Worm (Caenorhabditis elegans) whole organism, L4 larva: Measurements from ENCODE around the gene Y67D2.2.

ENCODE experiments used
- ZK546.5 ChIP-seq, 2 experiments: sonication (generic microtip); optimal IDR thresholded peaks; 2 replicates each; lab custom pipeline; 2017; ENCODE audit warnings: missing biosample characterization in 2 of 2, missing genetic modification characterization in 2 of 2
- ces-1 ChIP-seq: fragments of 150-350 bp; sonication (generic microtip); optimal IDR thresholded peaks from 4 replicates; lab custom pipeline; 2014; ENCODE audit warnings: missing biosample characterization, missing genetic modification reagents, missing genetic modification characterization
- hif-1 ChIP-seq, 2 experiments: sonication (generic microtip); optimal IDR thresholded peaks; 2 replicates each; lab custom pipeline; 2016 to 2017; ENCODE audit warnings: missing compliant biosample characterization in 2 of 2, missing genetic modification characterization in 2 of 2, missing genetic modification reagents in 2 of 2, missing genotype in 2 of 2, mild to moderate bottlenecking in 1 of 2
- lin-15B ChIP-seq: fragments of 150-350 bp; sonication (generic microtip); optimal IDR thresholded peaks from 3 replicates; lab custom pipeline; 2014; ENCODE audit warnings: missing biosample characterization, missing genetic modification characterization
- mxl-2 ChIP-seq: fragments of 200-800 bp; sonication (Bioruptor generic); conservative IDR thresholded peaks from 2 replicates; pipeline ENCODE4 v1.3.6; 2022; ENCODE audit warnings: missing genetic modification reagents, missing genetic modification characterization, missing compliant biosample characterization
- nhr-111 ChIP-seq: fragments of 200-800 bp; sonication (Bioruptor generic); optimal IDR thresholded peaks from 2 replicates; lab custom pipeline; 2018; ENCODE audit warnings: mild to moderate bottlenecking, missing genetic modification characterization, missing compliant biosample characterization
- nhr-48 ChIP-seq: sonication (generic microtip); optimal IDR thresholded peaks from 2 replicates; lab custom pipeline; 2016; ENCODE audit warnings: mild to moderate bottlenecking, missing genetic modification characterization, missing compliant biosample characterization
- nhr-77 ChIP-seq: fragments of 150-350 bp; optimal IDR thresholded peaks from 2 replicates; lab custom pipeline; 2014; ENCODE audit warnings: missing biosample characterization, missing genetic modification characterization
- snpc-1.2 ChIP-seq: fragments of 200-800 bp; sonication (Bioruptor generic); IDR thresholded peaks from 2 replicates; pipeline ENCODE4 v1.3.6; 2022; ENCODE audit warnings: missing genetic modification reagents, missing genetic modification characterization, missing compliant biosample characterization
- snpc-4 ChIP-seq: fragments of 150-350 bp; optimal IDR thresholded peaks from 2 replicates; lab custom pipeline; 2014; ENCODE audit warnings: missing biosample characterization, missing genetic modification characterization

ce11 chrIII:1558441-1559159, at the start of gene Y67D2.2, which contains the start of gene eelo-1:
- TF ChIP-seq mxl-2 (GFP tag; lab: Robert Waterston, UW) (no peak), ZK546.5 (tag; optimal IDR thresholded peaks at IDR 0.05; lab: Kevin White, UChicago) (no peak), lin-15B (tag; lab: Kevin White, UChicago) (no peak), hif-1 (tag; optimal IDR thresholded peaks at IDR 0.05; lab: Kevin White, UChicago) (no peak), nhr-111 (GFP tag; lab: Kevin White, UChicago) (no peak), snpc-4 (tag; lab: Kevin White, UChicago) (no peak), nhr-77 (tag; lab: Kevin White, UChicago) (no peak), snpc-1.2 (no peak), ces-1 (no peak), nhr-48 (no peak)
